Fruit fly (Drosophila melanogaster) whole organism, wandering third instar larva: Measurements from ENCODE around the gene CG32639.

Experiments
- Abd-B ChIP-seq: fragments of >200 bp; optimal IDR thresholded peaks from 2 replicates; lab custom pipeline; 2017; ENCODE audit warnings: missing biosample characterization, missing genetic modification characterization
- Dif ChIP-seq: fragments of 200-275, 200-300 bp; sonication (Bioruptor generic); optimal IDR thresholded peaks from 2 replicates; lab custom pipeline; 2018; ENCODE audit warnings: missing biosample characterization, missing genetic modification characterization; ENCODE audit not compliant: partially characterized antibody
- GATAd ChIP-seq: sonication (Bioruptor generic); optimal IDR thresholded peaks from 2 replicates; lab custom pipeline; 2016; ENCODE audit warnings: missing biosample characterization, missing genetic modification characterization
- HLH106 ChIP-seq: fragments of 200-800 bp; optimal IDR thresholded peaks from 3 replicates; lab custom pipeline; 2019; ENCODE audit warnings: missing biosample characterization, mild to moderate bottlenecking, missing genetic modification characterization, moderate library complexity
- Myc ChIP-seq: fragments of >200 bp; optimal IDR thresholded peaks from 2 replicates; lab custom pipeline; 2017
- OdsH ChIP-seq: fragments of 200-800 bp; sonication (Bioruptor generic); optimal IDR thresholded peaks from 2 replicates; lab custom pipeline; 2016; ENCODE audit warnings: missing biosample characterization, mild to moderate bottlenecking, missing genetic modification characterization
- Vsx2 ChIP-seq: fragments of 200-300, 225-300 bp; sonication (Bioruptor generic); optimal IDR thresholded peaks from 2 replicates; lab custom pipeline; 2018; ENCODE audit warnings: missing biosample characterization, missing genetic modification characterization; ENCODE audit not compliant: partially characterized antibody
- dl ChIP-seq, 2 experiments: fragments of 175-275, 200-275 bp in 1 of 2; fragments of 200-275 bp in 1 of 2; sonication (Bioruptor generic); optimal IDR thresholded peaks; lab custom pipeline; 2018; ENCODE audit warnings: mild to moderate bottlenecking in 2 of 2, missing biosample characterization in 2 of 2, missing genetic modification characterization in 2 of 2, moderate library complexity in 2 of 2; ENCODE audit not compliant: partially characterized antibody in 2 of 2, insufficient read depth in 1 of 2
- foxo ChIP-seq, 2 experiments: fragments of 200-800 bp; sonication (Bioruptor generic); optimal IDR thresholded peaks; 2 replicates in 1 of 2; 3 replicates in 1 of 2; lab custom pipeline; 2016 to 2017; ENCODE audit warnings: missing biosample characterization in 2 of 2, missing genetic modification characterization in 2 of 2
- fru ChIP-seq: fragments of 200-800 bp; sonication (Bioruptor generic); optimal IDR thresholded peaks from 3 replicates; lab custom pipeline; 2016; ENCODE audit warnings: missing biosample characterization, mild to moderate bottlenecking, missing genetic modification characterization
- jim ChIP-seq: fragments of 175-275, 200-325 bp; sonication (Bioruptor generic); optimal IDR thresholded peaks from 2 replicates; lab custom pipeline; 2016; ENCODE audit warnings: missing biosample characterization, mild to moderate bottlenecking, missing genetic modification characterization
- lola ChIP-seq: fragments of >200 bp; optimal IDR thresholded peaks from 2 replicates; lab custom pipeline; 2017; ENCODE audit warnings: missing biosample characterization, missing genetic modification characterization
- psq ChIP-seq: fragments of 200-800 bp; sonication (Bioruptor generic); optimal IDR thresholded peaks from 3 replicates; lab custom pipeline; 2017; ENCODE audit warnings: missing biosample characterization, mild to moderate bottlenecking, missing genetic modification characterization, moderate library complexity
- tai ChIP-seq: sonication (Bioruptor generic); optimal IDR thresholded peaks from 2 replicates; lab custom pipeline; 2016; ENCODE audit warnings: missing biosample characterization, missing genetic modification characterization

dm6 chrX:13249732-13250395 is 13.5 kb upstream of the CG32639 start:
- no peak for TF ChIP-seq foxo (GFP tag; optimal IDR thresholded peaks at IDR 0.05; lab: Kevin White, UChicago)
- no peak for TF ChIP-seq Abd-B (GFP tag; lab: Kevin White, UChicago)
- no peak for TF ChIP-seq jim
- no peak for TF ChIP-seq fru (GFP tag; lab: Kevin White, UChicago)
- no peak for TF ChIP-seq tai
- no peak for TF ChIP-seq Myc (lab: Kevin White, UChicago)
- TF ChIP-seq OdsH (GFP tag; lab: Kevin White, UChicago) = no peak
- no peak for TF ChIP-seq Dif (GFP tag; lab: Kevin White, UChicago)
- no peak for TF ChIP-seq dl (GFP tag; optimal IDR thresholded peaks at IDR 0.05; lab: Kevin White, UChicago; ENCODE audit: insufficient read depth in 1 of 2, partially characterized antibody in 2 of 2)
- no peak for TF ChIP-seq GATAd
- no peak for TF ChIP-seq lola (GFP tag; lab: Kevin White, UChicago)
- no peak for TF ChIP-seq psq (GFP tag; lab: Kevin White, UChicago)
- TF ChIP-seq HLH106 (tag; lab: Kevin White, UChicago) = no peak
- no peak for TF ChIP-seq Vsx2
